Worm (Caenorhabditis elegans): Measurements from ENCODE around the gene F14B8.5.

- no peak for TF ChIP-seq him-1 (tag; optimal IDR thresholded peaks at IDR 0.05)
- TF ChIP-seq dao-5 (tag; optimal IDR thresholded peaks at IDR 0.05), result no peak
- no peak for TF ChIP-seq W03F9.2 (tag; optimal IDR thresholded peaks at IDR 0.05)
Observed at ce11 chrX:6889374-6889773, 39.1 kb downstream of the F14B8.5 start, which contains the start of gene unc-6.

Data from whole organism, L4/young adult.